Worm (Caenorhabditis elegans) whole organism, L4 larva: ENCODE data around the gene R13A5.11.

Experiments
- ama-1 ChIP-seq: fragments of 150-350 bp; optimal IDR thresholded peaks from 2 replicates; lab custom pipeline; 2014; ENCODE audit warnings: inconsistent platforms, mixed read lengths
- cey-2 ChIP-seq: sonication (generic microtip); optimal IDR thresholded peaks from 3 replicates; lab custom pipeline; 2017; ENCODE audit warnings: missing genetic modification characterization, mild to moderate bottlenecking, missing compliant biosample characterization, antibody characterized with exemption, borderline replicate concordance; ENCODE audit not compliant: insufficient read depth
- dmd-9 ChIP-seq: fragments of 200-800 bp; sonication (Bioruptor generic); IDR thresholded peaks from 2 replicates; pipeline ENCODE4 v1.3.6; 2022; ENCODE audit warnings: missing genetic modification reagents, missing genetic modification characterization, missing compliant biosample characterization
- snpc-4 ChIP-seq: fragments of 150-350 bp; optimal IDR thresholded peaks from 2 replicates; lab custom pipeline; 2014; ENCODE audit warnings: missing biosample characterization, missing genetic modification characterization
- unc-130 ChIP-seq: sonication (generic microtip); optimal IDR thresholded peaks from 2 replicates; lab custom pipeline; 2016; ENCODE audit warnings: missing genetic modification reagents, missing genetic modification characterization, missing compliant biosample characterization
- unc-39 ChIP-seq: sonication (generic microtip); optimal IDR thresholded peaks from 2 replicates; lab custom pipeline; 2017; ENCODE audit warnings: missing biosample characterization, missing genetic modification characterization
- ztf-11 ChIP-seq: fragments of 150-350 bp; optimal IDR thresholded peaks from 2 replicates; lab custom pipeline; 2014; ENCODE audit warnings: missing biosample characterization, missing genetic modification characterization

DNA sequence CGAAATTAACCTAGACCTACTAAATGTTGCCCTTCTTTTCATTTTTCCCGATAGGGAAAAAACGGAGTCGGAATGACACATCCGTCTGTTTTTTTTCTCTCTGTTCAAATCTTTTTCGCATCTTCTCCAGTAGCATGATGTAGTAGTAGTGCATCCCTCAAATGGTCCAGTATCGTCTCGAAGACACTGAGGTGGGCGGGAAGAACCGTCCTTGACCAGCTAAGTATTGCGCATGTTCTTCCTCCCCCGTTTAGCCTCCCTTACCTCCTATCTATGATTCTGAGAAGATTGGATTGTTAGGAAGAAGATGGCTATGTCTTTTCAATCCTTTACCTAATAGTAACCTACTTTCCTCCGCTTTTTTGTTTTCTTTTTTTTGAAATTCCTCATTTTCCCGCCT lies 29.8 kb upstream of the R13A5.11 start:
- TF ChIP-seq unc-39 (tag; lab: Kevin White, UChicago) = no peak
- TF ChIP-seq cey-2 (tag; lab: Kevin White, UChicago) = no peak
- no peak for TF ChIP-seq snpc-4 (tag; lab: Kevin White, UChicago)
- no peak for TF ChIP-seq dmd-9
- TF ChIP-seq unc-130 = no peak
- TF ChIP-seq ztf-11 = no peak
- TF ChIP-seq ama-1 = no peak
